Fruit fly (Drosophila melanogaster) whole organism, embryonic: ENCODE results near the gene CG32236.

ENCODE experiments used
- CG14050 ChIP-seq: fragments of 200-800 bp; sonication (Bioruptor generic); IDR thresholded peaks from 3 replicates; pipeline ENCODE4 v1.3.6; 2022; ENCODE audit warnings: missing biosample characterization, missing genetic modification characterization
- cwo ChIP-seq: fragments of 200-800 bp; sonication (Bioruptor generic); optimal IDR thresholded peaks from 3 replicates; lab custom pipeline; 2017; ENCODE audit warnings: missing biosample characterization, missing genetic modification characterization, mild to moderate bottlenecking, moderate library complexity, missing genetic modification reagents
- lilli ChIP-seq: fragments of 200-800 bp; sonication (Bioruptor generic); optimal IDR thresholded peaks from 3 replicates; lab custom pipeline; 2016; ENCODE audit warnings: missing biosample characterization, missing genetic modification characterization

- TF ChIP-seq cwo (GFP tag; lab: Kevin White, UChicago) (no peak), lilli (GFP tag; lab: Kevin White, UChicago) (no peak), CG14050 (GFP tag; lab: Robert Waterston, UW) (no peak)
Observed at dm6 chr3L:4634689-4635088, 32.5 kb downstream of the CG32236 start, which contains the start of gene CG13716.
